Worm (Caenorhabditis elegans): Measurements from ENCODE around the gene ceh-7.
A peak's percentile ranks its signal among the peaks of the same experiment; 100 is the strongest.

DNA sequence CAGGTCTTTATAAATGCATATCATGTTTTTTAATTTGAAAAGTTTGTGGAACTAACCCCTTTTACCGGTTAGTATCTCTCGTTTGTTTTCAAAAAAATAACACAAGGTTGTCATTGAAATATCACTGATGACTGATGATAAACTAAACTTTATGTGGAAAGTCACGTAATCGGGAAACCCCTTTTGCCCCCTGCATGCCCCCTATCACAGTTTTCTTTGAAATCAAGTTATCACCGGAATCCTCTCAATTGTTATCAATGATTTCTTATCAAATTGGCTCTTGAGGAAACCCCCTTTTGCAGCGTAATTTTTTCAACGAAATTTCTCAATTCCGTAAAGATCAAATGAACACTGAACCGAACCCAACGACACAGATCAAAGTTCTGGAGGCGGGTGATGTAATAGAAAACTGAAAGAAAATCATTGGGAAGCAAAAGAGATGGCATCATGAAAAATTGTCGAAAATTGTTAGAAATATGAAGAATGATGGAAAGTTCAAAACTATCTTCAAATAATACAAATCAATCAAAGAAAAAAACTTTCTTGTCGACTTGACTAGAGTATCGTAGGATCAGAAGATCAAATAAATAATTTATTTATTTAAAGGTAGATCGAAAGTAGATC lies 36.8 kb upstream of the ceh-7 start:
- TF ChIP-seq snpc-3.4 (tag; optimal IDR thresholded peaks at IDR 0.05) (no peak), B0336.3 (GFP tag; IDR thresholded peaks at IDR 0.05) (peak; percentile 58), nhr-27 (tag; optimal IDR thresholded peaks at IDR 0.05) (no peak), ceh-27 (GFP tag; optimal IDR thresholded peaks at IDR 0.05) (no peak), ztf-26 (tag; optimal IDR thresholded peaks at IDR 0.05) (peak; percentile 73)

All from whole organism, young adult.